Fruit fly (Drosophila melanogaster) whole organism, embryonic: ENCODE measurements around the gene Dmtn.

Experiments
- Bdp1 ChIP-seq: fragments of 200-800 bp; sonication (Bioruptor generic); optimal IDR thresholded peaks from 3 replicates; lab custom pipeline; 2016; ENCODE audit warnings: missing biosample characterization, missing genetic modification characterization
- CG11247 ChIP-seq: fragments of 200-800 bp; sonication (Bioruptor generic); IDR thresholded peaks from 2 replicates; pipeline ENCODE4 v1.3.6; 2022; ENCODE audit warnings: missing biosample characterization, missing genetic modification characterization
- CG14014 ChIP-seq: fragments of 200-800 bp; sonication (Bioruptor generic); IDR thresholded peaks from 2 replicates; pipeline ENCODE4 v1.3.6; 2022; ENCODE audit warnings: missing biosample characterization, missing genetic modification characterization
- CG15073 ChIP-seq: fragments of 200-800 bp; sonication (Bioruptor generic); optimal IDR thresholded peaks from 2 replicates; lab custom pipeline; 2016; ENCODE audit warnings: missing biosample characterization, missing genetic modification characterization
- CG15514 ChIP-seq: fragments of 200-800 bp; sonication (Bioruptor generic); optimal IDR thresholded peaks from 3 replicates; lab custom pipeline; 2017; ENCODE audit warnings: missing biosample characterization, missing genetic modification characterization, mild to moderate bottlenecking, moderate library complexity, missing genetic modification reagents
- CG1647 ChIP-seq: fragments of 200-800 bp; sonication (Bioruptor generic); optimal IDR thresholded peaks from 3 replicates; lab custom pipeline; 2016; ENCODE audit warnings: missing biosample characterization, missing genetic modification characterization
- CG17359 ChIP-seq: fragments of 200-800 bp; sonication (Bioruptor generic); optimal IDR thresholded peaks from 3 replicates; lab custom pipeline; 2018; ENCODE audit warnings: missing biosample characterization, mild to moderate bottlenecking, missing genetic modification characterization, moderate library complexity
- CG1832 ChIP-seq: fragments of 200-800 bp; sonication (Bioruptor generic); optimal IDR thresholded peaks from 2 replicates; lab custom pipeline; 2017; ENCODE audit warnings: missing biosample characterization, mild to moderate bottlenecking, missing genetic modification characterization, inconsistent platforms
- CG2202 ChIP-seq: fragments of 200-800 bp; sonication (Bioruptor generic); optimal IDR thresholded peaks from 2 replicates; lab custom pipeline; 2018; ENCODE audit warnings: missing biosample characterization, mild to moderate bottlenecking, missing genetic modification characterization
- CG30020 ChIP-seq: fragments of 200-800 bp; optimal IDR thresholded peaks from 2 replicates; lab custom pipeline; 2019; ENCODE audit warnings: missing biosample characterization, mild to moderate bottlenecking, missing genetic modification characterization, moderate library complexity
- CG31388 ChIP-seq: fragments of 200-800 bp; sonication (Bioruptor generic); optimal IDR thresholded peaks from 2 replicates; lab custom pipeline; 2016; ENCODE audit warnings: missing biosample characterization, missing genetic modification characterization
- CG3995 ChIP-seq: fragments of 200-800 bp; sonication (Bioruptor generic); optimal IDR thresholded peaks from 3 replicates; lab custom pipeline; 2016; ENCODE audit warnings: missing biosample characterization, missing genetic modification characterization
- CG4360 ChIP-seq: fragments of 200-800 bp; sonication (Bioruptor generic); IDR thresholded peaks from 2 replicates; pipeline ENCODE4 v1.3.6; 2022; ENCODE audit warnings: missing biosample characterization, missing genetic modification characterization
- CG6791 ChIP-seq: fragments of 200-800 bp; sonication (Bioruptor generic); IDR thresholded peaks from 3 replicates; pipeline ENCODE4 v1.3.6; 2022; ENCODE audit warnings: missing biosample characterization, missing genetic modification characterization; ENCODE audit not compliant: partially characterized antibody
- CG7556 ChIP-seq: fragments of 200-800 bp; sonication (Bioruptor generic); optimal IDR thresholded peaks from 2 replicates; lab custom pipeline; 2017; ENCODE audit warnings: missing biosample characterization, mild to moderate bottlenecking, missing genetic modification characterization
- CG7987 ChIP-seq: fragments of 200-800 bp; sonication (Bioruptor generic); optimal IDR thresholded peaks from 2 replicates; lab custom pipeline; 2018; ENCODE audit warnings: missing biosample characterization, mild to moderate bottlenecking, missing genetic modification characterization, moderate library complexity
- CG9437 ChIP-seq: fragments of 200-800 bp; sonication (Bioruptor generic); optimal IDR thresholded peaks from 2 replicates; lab custom pipeline; 2018; ENCODE audit warnings: missing biosample characterization, mild to moderate bottlenecking, missing genetic modification characterization
- Elba2 ChIP-seq: fragments of 200-800 bp; sonication (Bioruptor generic); optimal IDR thresholded peaks from 3 replicates; lab custom pipeline; 2016; ENCODE audit warnings: missing biosample characterization, missing genetic modification characterization
- HLH54F ChIP-seq: fragments of 200-800 bp; sonication (Bioruptor generic); optimal IDR thresholded peaks from 3 replicates; lab custom pipeline; 2016; ENCODE audit warnings: missing biosample characterization, missing genetic modification characterization
- Hr3 ChIP-seq: fragments of 200-800 bp; sonication (Bioruptor generic); optimal IDR thresholded peaks from 3 replicates; lab custom pipeline; 2016; ENCODE audit warnings: missing biosample characterization, missing genetic modification characterization
- Hsf ChIP-seq: fragments of 200-800 bp; sonication (Bioruptor generic); optimal IDR thresholded peaks from 3 replicates; lab custom pipeline; 2016; ENCODE audit warnings: missing biosample characterization, missing genetic modification characterization
- Mad ChIP-seq: fragments of 200-800 bp; sonication (Bioruptor generic); optimal IDR thresholded peaks from 2 replicates; lab custom pipeline; 2016; ENCODE audit warnings: missing biosample characterization, missing genetic modification characterization
- Mes4 ChIP-seq: fragments of 200-800 bp; sonication (Bioruptor generic); optimal IDR thresholded peaks from 2 replicates; lab custom pipeline; 2016; ENCODE audit warnings: missing biosample characterization, missing genetic modification characterization
- Neu2 ChIP-seq: fragments of 200-800 bp; sonication (Bioruptor generic); optimal IDR thresholded peaks from 3 replicates; lab custom pipeline; 2016; ENCODE audit warnings: missing biosample characterization, missing genetic modification characterization, borderline replicate concordance
- Sry-δ ChIP-seq: fragments of 200-800 bp; sonication (Bioruptor generic); optimal IDR thresholded peaks from 2 replicates; lab custom pipeline; 2016; ENCODE audit warnings: missing biosample characterization, missing genetic modification characterization
- Trl ChIP-seq, 3 experiments: fragments of >200 bp in 2 of 3; fragments of 200-800 bp in 1 of 3; sonication (Bioruptor generic) in 1 of 3; optimal IDR thresholded peaks; 2 replicates in 1 of 3; 3 replicates in 2 of 3; lab custom pipeline; 2016 to 2017; ENCODE audit warnings: missing biosample characterization in 1 of 3, missing genetic modification characterization in 1 of 3
- ab ChIP-seq: fragments of 200-800 bp; sonication (Bioruptor generic); optimal IDR thresholded peaks from 2 replicates; lab custom pipeline; 2016; ENCODE audit warnings: missing biosample characterization, missing genetic modification characterization
- al ChIP-seq: fragments of 200-800 bp; sonication (Bioruptor generic); IDR thresholded peaks from 2 replicates; pipeline ENCODE4 v1.3.6; 2022; ENCODE audit warnings: missing biosample characterization, missing genetic modification characterization
- ash1 ChIP-seq: fragments of 200-800 bp; sonication (Bioruptor generic); optimal IDR thresholded peaks from 2 replicates; lab custom pipeline; 2018; ENCODE audit warnings: missing biosample characterization, mild to moderate bottlenecking, missing genetic modification characterization
- az2 ChIP-seq: fragments of 200-800 bp; sonication (Bioruptor generic); optimal IDR thresholded peaks from 3 replicates; lab custom pipeline; 2016; ENCODE audit warnings: missing biosample characterization, missing genetic modification characterization
- chif ChIP-seq, 2 experiments: fragments of 200-800 bp; sonication (Bioruptor generic); optimal IDR thresholded peaks; 3 replicates each; lab custom pipeline; 2016; ENCODE audit warnings: missing biosample characterization in 2 of 2, missing genetic modification characterization in 2 of 2
- ci ChIP-seq: fragments of 200-800 bp; sonication (Bioruptor generic); IDR thresholded peaks from 3 replicates; pipeline ENCODE4 v1.3.6; 2022; ENCODE audit warnings: missing biosample characterization, missing genetic modification characterization
- corto ChIP-seq: fragments of 200-800 bp; sonication (Bioruptor generic); optimal IDR thresholded peaks from 2 replicates; lab custom pipeline; 2016; ENCODE audit warnings: missing biosample characterization, mild to moderate bottlenecking, missing genetic modification characterization, moderate library complexity
- crc ChIP-seq: fragments of 200-800 bp; sonication (Bioruptor generic); optimal IDR thresholded peaks from 2 replicates; lab custom pipeline; 2016; ENCODE audit warnings: missing biosample characterization, missing genetic modification characterization
- disco-r ChIP-seq: fragments of 200-800 bp; sonication (Bioruptor generic); optimal IDR thresholded peaks from 2 replicates; lab custom pipeline; 2016; ENCODE audit warnings: missing biosample characterization, missing genetic modification characterization
- dm ChIP-seq: fragments of 200-800 bp; sonication (Bioruptor generic); optimal IDR thresholded peaks from 3 replicates; lab custom pipeline; 2016; ENCODE audit warnings: missing biosample characterization, missing genetic modification characterization
- eyg ChIP-seq: fragments of 200-800 bp; sonication (Bioruptor generic); optimal IDR thresholded peaks from 3 replicates; lab custom pipeline; 2016; ENCODE audit warnings: missing biosample characterization, missing genetic modification characterization
- fd3F ChIP-seq: fragments of 200-800 bp; sonication (Bioruptor generic); optimal IDR thresholded peaks from 2 replicates; lab custom pipeline; 2018; ENCODE audit warnings: missing biosample characterization, mild to moderate bottlenecking, missing genetic modification characterization, moderate library complexity
- gfzf ChIP-seq: fragments of 200-800 bp; sonication (Bioruptor generic); optimal IDR thresholded peaks from 2 replicates; lab custom pipeline; 2016; ENCODE audit warnings: missing biosample characterization, mild to moderate bottlenecking, missing genetic modification characterization, moderate library complexity
- hbn ChIP-seq: fragments of 200-800 bp; sonication (Bioruptor generic); IDR thresholded peaks from 2 replicates; pipeline ENCODE4 v1.3.6; 2022; ENCODE audit warnings: missing biosample characterization, missing genetic modification characterization; ENCODE audit not compliant: partially characterized antibody
- lmd ChIP-seq: fragments of 200-800 bp; sonication (Bioruptor generic); IDR thresholded peaks from 2 replicates; pipeline ENCODE4 v1.3.6; 2022; ENCODE audit warnings: missing biosample characterization, missing genetic modification characterization
- nmo ChIP-seq: fragments of 200-800 bp; sonication (Bioruptor generic); optimal IDR thresholded peaks from 2 replicates; lab custom pipeline; 2018; ENCODE audit warnings: missing biosample characterization, mild to moderate bottlenecking, missing genetic modification characterization, moderate library complexity
- p53 ChIP-seq: fragments of 200-800 bp; sonication (Bioruptor generic); optimal IDR thresholded peaks from 2 replicates; lab custom pipeline; 2016; ENCODE audit warnings: missing biosample characterization, missing genetic modification characterization
- psq ChIP-seq: fragments of 200-800 bp; sonication (Bioruptor generic); optimal IDR thresholded peaks from 2 replicates; lab custom pipeline; 2017; ENCODE audit warnings: missing biosample characterization, missing genetic modification characterization
- pzg ChIP-seq: fragments of 200-800 bp; sonication (Bioruptor generic); optimal IDR thresholded peaks from 3 replicates; lab custom pipeline; 2018; ENCODE audit warnings: missing biosample characterization, mild to moderate bottlenecking, missing genetic modification characterization, moderate library complexity
- repo ChIP-seq: fragments of 200-800 bp; sonication (Bioruptor generic); optimal IDR thresholded peaks from 2 replicates; lab custom pipeline; 2016; ENCODE audit warnings: missing biosample characterization, missing genetic modification characterization
- so ChIP-seq: fragments of 200-800 bp; sonication (Bioruptor generic); IDR thresholded peaks from 3 replicates; pipeline ENCODE4 v1.3.6; 2022; ENCODE audit warnings: missing biosample characterization, missing genetic modification characterization
- vfl ChIP-seq: fragments of 200-800 bp; sonication (Bioruptor generic); optimal IDR thresholded peaks from 2 replicates; lab custom pipeline; 2016; ENCODE audit warnings: missing biosample characterization, missing genetic modification characterization
- vnd ChIP-seq: fragments of 200-800 bp; sonication (Bioruptor generic); IDR thresholded peaks from 3 replicates; pipeline ENCODE4 v1.3.6; 2022; ENCODE audit warnings: missing biosample characterization, missing genetic modification characterization; ENCODE audit not compliant: partially characterized antibody
- wek ChIP-seq: fragments of 200-800 bp; sonication (Bioruptor generic); optimal IDR thresholded peaks from 3 replicates; lab custom pipeline; 2018; ENCODE audit warnings: missing biosample characterization, mild to moderate bottlenecking, missing genetic modification characterization, moderate library complexity
- zen ChIP-seq: fragments of 200-800 bp; sonication (Bioruptor generic); optimal IDR thresholded peaks from 3 replicates; lab custom pipeline; 2018; ENCODE audit warnings: missing biosample characterization, mild to moderate bottlenecking, missing genetic modification characterization, moderate library complexity

Gene Dmtn

dm6 chr3R:6368100-6368499 is 37.6 kb downstream of the Dmtn start, which contains the start of gene CG42724 (continued):
- peak; percentile 44 for TF ChIP-seq CG30020 (tag; lab: Kevin White, UChicago)
- peak; percentile 30 for TF ChIP-seq wek
- no peak for TF ChIP-seq CG7987 (GFP tag; lab: Kevin White, UChicago)
- peak; percentile 81 for TF ChIP-seq HLH54F (GFP tag; lab: Kevin White, UChicago)
- no peak for TF ChIP-seq CG7556
- TF ChIP-seq chif (GFP tag; optimal IDR thresholded peaks at IDR 0.05; lab: Kevin White, UChicago): peak; percentile 32 to 65
- TF ChIP-seq so (GFP tag; lab: Robert Waterston, UW): no peak
- no peak for TF ChIP-seq hbn (GFP tag; lab: Robert Waterston, UW)
- no peak for TF ChIP-seq psq
- TF ChIP-seq fd3F (GFP tag; lab: Kevin White, UChicago): peak; percentile 6
- 0 out of 3 replicates have a peak, but pooled peaks have one; percentile 43 for TF ChIP-seq CG6791 (GFP tag; lab: Robert Waterston, UW)
- TF ChIP-seq CG31388 (GFP tag; lab: Kevin White, UChicago): peak; percentile 20
- TF ChIP-seq vnd: peak; percentile 37; the same call in 1 of the 3 replicates
- TF ChIP-seq vfl (GFP tag; lab: Kevin White, UChicago): peak; percentile 37
- peak; percentile 49 for TF ChIP-seq Bdp1 (GFP tag; lab: Kevin White, UChicago)
- peak; percentile 46 for TF ChIP-seq crc
- no peak for TF ChIP-seq corto
- TF ChIP-seq lmd (GFP tag; lab: Robert Waterston, UW): peak; percentile 55
- peak; percentile 60; the same call in 1 of the 2 replicates for TF ChIP-seq CG11247
- TF ChIP-seq Hsf (GFP tag; lab: Kevin White, UChicago): peak; percentile 63
- TF ChIP-seq al (GFP tag; lab: Robert Waterston, UW): peak; percentile 32; the same call in 1 of the 2 replicates
- peak; percentile 65 for TF ChIP-seq Mad (GFP tag; lab: Kevin White, UChicago)
- TF ChIP-seq Mes4 (GFP tag; lab: Kevin White, UChicago): peak; percentile 47
- TF ChIP-seq eyg (GFP tag; lab: Kevin White, UChicago): peak; percentile 30
- TF ChIP-seq ash1: no peak
- no peak for TF ChIP-seq Neu2
- TF ChIP-seq CG14014 (GFP tag; lab: Robert Waterston, UW): no peak
- no peak for TF ChIP-seq CG2202 (tag; lab: Kevin White, UChicago)
- TF ChIP-seq Hr3 (GFP tag; lab: Kevin White, UChicago): peak; percentile 47
- TF ChIP-seq Sry-δ (GFP tag; lab: Kevin White, UChicago): peak; percentile 96
- TF ChIP-seq ab (GFP tag; lab: Kevin White, UChicago): peak; percentile 8
- peak; percentile 17 for TF ChIP-seq Elba2 (GFP tag; lab: Kevin White, UChicago)
- peak; percentile 64 for TF ChIP-seq nmo (GFP tag; lab: Kevin White, UChicago)
- peak; percentile 56 for TF ChIP-seq disco-r
- no peak for TF ChIP-seq CG15514 (GFP tag; lab: Kevin White, UChicago)
- peak; percentile 86 for TF ChIP-seq pzg (GFP tag; lab: Kevin White, UChicago)
- peak; percentile 44 for TF ChIP-seq p53 (GFP tag; lab: Kevin White, UChicago)
- TF ChIP-seq Trl (optimal IDR thresholded peaks at IDR 0.05; lab: Kevin White, UChicago): peak in 1 of 2 experiments; percentile 48
- TF ChIP-seq Trl (GFP tag; optimal IDR thresholded peaks at IDR 0.05; lab: Kevin White, UChicago): peak; percentile 83
- no peak for TF ChIP-seq CG4360 (GFP tag; lab: Robert Waterston, UW)
- peak; percentile 70 for TF ChIP-seq CG1647 (GFP tag; lab: Kevin White, UChicago)
- TF ChIP-seq gfzf (GFP tag; lab: Kevin White, UChicago): no peak
- peak; percentile 69 for TF ChIP-seq dm (GFP tag; lab: Kevin White, UChicago)
- TF ChIP-seq CG15073 (GFP tag; lab: Kevin White, UChicago): no peak
- TF ChIP-seq CG3995 (GFP tag; lab: Kevin White, UChicago): peak; percentile 92
- TF ChIP-seq CG9437: no peak
- TF ChIP-seq ci (GFP tag; lab: Robert Waterston, UW): peak; percentile 79
- TF ChIP-seq az2 (GFP tag; lab: Kevin White, UChicago): peak; percentile 47
- TF ChIP-seq CG17359: no peak
- peak; percentile 61 for TF ChIP-seq repo (GFP tag; lab: Kevin White, UChicago)
- TF ChIP-seq zen (tag; lab: Kevin White, UChicago): no peak
- no peak for TF ChIP-seq CG1832 (GFP tag; lab: Kevin White, UChicago)
